Worm (Caenorhabditis elegans) whole organism, young adult: ENCODE measurements around the gene gsp-1.
A peak's percentile ranks its signal among the peaks of the same experiment; 100 is the strongest.

Experiments
- B0019.2 ChIP-seq: fragments of 200-800 bp; sonication (Bioruptor generic); conservative IDR thresholded peaks from 2 replicates; pipeline ENCODE4 v1.3.6; 2022; ENCODE audit warnings: missing genetic modification reagents, missing genetic modification characterization, missing compliant biosample characterization
- B0261.1 ChIP-seq: sonication (generic microtip); optimal IDR thresholded peaks from 2 replicates; lab custom pipeline; 2016; ENCODE audit warnings: mild to moderate bottlenecking, missing genetic modification characterization, moderate library complexity, missing compliant biosample characterization
- F57C9.4 ChIP-seq: sonication (generic microtip); optimal IDR thresholded peaks from 2 replicates; lab custom pipeline; 2017; ENCODE audit warnings: mild to moderate bottlenecking, missing genetic modification characterization, missing compliant biosample characterization
- K11D2.4 ChIP-seq: fragments of 200-800 bp; sonication (Bioruptor generic); IDR thresholded peaks from 2 replicates; pipeline ENCODE4 v1.3.6; 2022; ENCODE audit warnings: missing genetic modification reagents, missing genetic modification characterization, missing compliant biosample characterization
- K12H6.12 ChIP-seq: fragments of 200-800 bp; sonication (Bioruptor generic); optimal IDR thresholded peaks from 2 replicates; lab custom pipeline; 2018; ENCODE audit warnings: mild to moderate bottlenecking, missing genetic modification characterization, missing compliant biosample characterization
- T07F8.4 ChIP-seq: sonication (generic microtip); optimal IDR thresholded peaks from 2 replicates; lab custom pipeline; 2016; ENCODE audit warnings: mild to moderate bottlenecking, missing genetic modification characterization, moderate library complexity, missing compliant biosample characterization
- T26A5.8 ChIP-seq: sonication (generic microtip); optimal IDR thresholded peaks from 2 replicates; lab custom pipeline; 2016; ENCODE audit warnings: missing genetic modification characterization, missing compliant biosample characterization
- Y53F4B.3 ChIP-seq: fragments of 200-800 bp; sonication (Bioruptor generic); IDR thresholded peaks from 2 replicates; pipeline ENCODE4 v1.3.6; 2022; ENCODE audit warnings: missing genetic modification reagents, missing genetic modification characterization, missing compliant biosample characterization
- Y53G8AR.9 ChIP-seq: fragments of 200-800 bp; sonication (Bioruptor generic); conservative IDR thresholded peaks from 2 replicates; pipeline ENCODE4 v1.3.6; 2022; ENCODE audit warnings: missing genetic modification reagents, missing genetic modification characterization, missing compliant biosample characterization
- Y56A3A.18 ChIP-seq: fragments of 200-800 bp; sonication (Bioruptor generic); IDR thresholded peaks from 2 replicates; pipeline ENCODE4 v1.3.6; 2022; ENCODE audit warnings: missing genetic modification reagents, missing genetic modification characterization, missing compliant biosample characterization
- ama-1 ChIP-seq, 3 experiments: fragments of 150-350 bp in 1 of 3; sonication (generic microtip) in 2 of 3; optimal IDR thresholded peaks; 2 replicates each; lab custom pipeline; 2014 to 2018; ENCODE audit warnings: missing biosample characterization in 2 of 3, missing genetic modification characterization in 2 of 3, missing genetic modification reagents in 2 of 3
- atf-7 ChIP-seq: sonication (generic microtip); optimal IDR thresholded peaks from 2 replicates; lab custom pipeline; 2017; ENCODE audit warnings: mild to moderate bottlenecking, missing genetic modification characterization, missing compliant biosample characterization
- attf-6 ChIP-seq: fragments of 200-800 bp; sonication (Bioruptor generic); IDR thresholded peaks from 2 replicates; pipeline ENCODE4 v1.3.6; 2022; ENCODE audit warnings: missing genetic modification reagents, missing genetic modification characterization, missing compliant biosample characterization
- bed-1 ChIP-seq: fragments of 200-800 bp; sonication (Bioruptor generic); IDR thresholded peaks from 2 replicates; pipeline ENCODE4 v1.3.6; 2022; ENCODE audit warnings: missing genetic modification reagents, missing genetic modification characterization, missing compliant biosample characterization
- cebp-1 ChIP-seq, 2 experiments: fragments of 200-800 bp in 1 of 2; sonication (Bioruptor generic) in 1 of 2; sonication (generic microtip) in 1 of 2; IDR thresholded peaks in 1 of 2; optimal IDR thresholded peaks in 1 of 2; 2 replicates each; pipeline versions ENCODE4 v1.3.6 to Lab custom; 2017 to 2022; ENCODE audit warnings: missing compliant biosample characterization in 2 of 2, missing genetic modification characterization in 2 of 2, mild to moderate bottlenecking in 1 of 2, missing genetic modification reagents in 1 of 2, moderate library complexity in 1 of 2
- cebp-2 ChIP-seq: fragments of 200-800 bp; sonication (Bioruptor generic); IDR thresholded peaks from 2 replicates; pipeline ENCODE4 v1.3.6; 2022; ENCODE audit warnings: missing genetic modification characterization, missing compliant biosample characterization
- ceh-79 ChIP-seq: sonication (generic microtip); optimal IDR thresholded peaks from 2 replicates; lab custom pipeline; 2017; ENCODE audit warnings: mild to moderate bottlenecking, missing genetic modification characterization, missing compliant biosample characterization
- efl-1 ChIP-seq: fragments of 150-350 bp; optimal IDR thresholded peaks from 2 replicates; lab custom pipeline; 2014; ENCODE audit warnings: missing biosample characterization, missing genetic modification reagents, missing genetic modification characterization
- egl-44 ChIP-seq: fragments of 200-800 bp; sonication (Bioruptor generic); IDR thresholded peaks from 2 replicates; pipeline ENCODE4 v1.3.6; 2022; ENCODE audit warnings: missing genetic modification reagents, missing genetic modification characterization, missing compliant biosample characterization
- egrh-3 ChIP-seq: fragments of 200-800 bp; sonication (Bioruptor generic); IDR thresholded peaks from 2 replicates; pipeline ENCODE4 v1.3.6; 2022; ENCODE audit warnings: missing genetic modification reagents, missing genetic modification characterization, missing compliant biosample characterization
- ets-4 ChIP-seq: fragments of 200-800 bp; sonication (Bioruptor generic); optimal IDR thresholded peaks from 2 replicates; lab custom pipeline; 2018; ENCODE audit warnings: mild to moderate bottlenecking, missing genetic modification characterization, missing compliant biosample characterization
- hlh-26 ChIP-seq: fragments of 200-800 bp; sonication (Bioruptor generic); conservative IDR thresholded peaks from 2 replicates; pipeline ENCODE4 v1.3.6; 2022; ENCODE audit warnings: missing genetic modification reagents, missing genetic modification characterization, missing compliant biosample characterization
- hmg-1.2 ChIP-seq: fragments of 200-800 bp; sonication (Bioruptor generic); IDR thresholded peaks from 2 replicates; pipeline ENCODE4 v1.3.6; 2022; ENCODE audit warnings: missing genetic modification reagents, missing genetic modification characterization, missing compliant biosample characterization
- hsf-1 ChIP-seq: fragments of 200-800 bp; sonication (Bioruptor generic); IDR thresholded peaks from 2 replicates; pipeline ENCODE4 v1.3.6; 2022; ENCODE audit warnings: missing genetic modification reagents, missing genetic modification characterization, missing compliant biosample characterization
- lag-1 ChIP-seq: fragments of 200-800 bp; sonication (Bioruptor generic); IDR thresholded peaks from 2 replicates; pipeline ENCODE4 v1.3.6; 2022; ENCODE audit warnings: missing genetic modification reagents, missing genetic modification characterization, missing compliant biosample characterization
- lin-26 ChIP-seq: fragments of 200-800 bp; sonication (Bioruptor generic); IDR thresholded peaks from 2 replicates; pipeline ENCODE4 v1.3.6; 2022; ENCODE audit warnings: missing genetic modification reagents, missing genetic modification characterization, missing compliant biosample characterization
- lin-40 ChIP-seq: sonication (generic microtip); optimal IDR thresholded peaks from 2 replicates; lab custom pipeline; 2016; ENCODE audit warnings: missing genetic modification characterization, mild to moderate bottlenecking, missing compliant biosample characterization, missing genotype, missing genetic modification reagents
- madf-6 ChIP-seq: fragments of 200-800 bp; sonication (Bioruptor generic); IDR thresholded peaks from 2 replicates; pipeline ENCODE4 v1.3.6; 2022; ENCODE audit warnings: missing genetic modification reagents, missing genetic modification characterization, missing compliant biosample characterization
- mel-28 ChIP-seq: sonication (generic microtip); optimal IDR thresholded peaks from 2 replicates; lab custom pipeline; 2016; ENCODE audit warnings: borderline replicate concordance, mild to moderate bottlenecking, missing genetic modification characterization, missing compliant biosample characterization
- nfyb-1 ChIP-seq: fragments of 200-800 bp; sonication (Bioruptor generic); IDR thresholded peaks from 2 replicates; pipeline ENCODE4 v1.3.6; 2022; ENCODE audit warnings: missing genetic modification reagents, missing genetic modification characterization, missing compliant biosample characterization
- nhr-120 ChIP-seq: fragments of 200-800 bp; sonication (Bioruptor generic); IDR thresholded peaks from 2 replicates; pipeline ENCODE4 v1.3.6; 2022; ENCODE audit warnings: missing genetic modification characterization, missing compliant biosample characterization
- nhr-80 ChIP-seq: sonication (generic microtip); optimal IDR thresholded peaks from 2 replicates; lab custom pipeline; 2016; ENCODE audit warnings: missing genetic modification characterization, missing compliant biosample characterization
- pha-4 ChIP-seq: fragments of 150-350 bp; sonication (generic microtip); optimal IDR thresholded peaks from 2 replicates; lab custom pipeline; 2014; ENCODE audit warnings: missing biosample characterization, missing genetic modification reagents, missing genetic modification characterization
- repo-1 ChIP-seq: sonication (generic microtip); optimal IDR thresholded peaks from 2 replicates; lab custom pipeline; 2017; ENCODE audit warnings: mild to moderate bottlenecking, missing genetic modification characterization, missing compliant biosample characterization
- rpc-1 ChIP-seq, 2 experiments: fragments of 150-350 bp in 1 of 2; sonication (generic microtip) in 1 of 2; optimal IDR thresholded peaks; 2 replicates each; lab custom pipeline; 2014 to 2018; ENCODE audit warnings: missing biosample characterization in 1 of 2, missing genetic modification characterization in 1 of 2, missing genetic modification reagents in 1 of 2, missing genotype in 1 of 2
- snpc-1.3 ChIP-seq: sonication (generic microtip); optimal IDR thresholded peaks from 2 replicates; lab custom pipeline; 2017; ENCODE audit warnings: missing genetic modification characterization, mild to moderate bottlenecking, missing compliant biosample characterization, antibody characterized with exemption, moderate library complexity, missing genotype, missing genetic modification reagents; ENCODE audit not compliant: insufficient read depth
- snpc-4 ChIP-seq, 5 experiments: fragments of 150-350 bp in 1 of 5; sonication (generic microtip) in 4 of 5; optimal IDR thresholded peaks; 2 replicates each; lab custom pipeline; 2014 to 2018; ENCODE audit warnings: missing genetic modification characterization in 5 of 5, missing biosample characterization in 3 of 5, antibody characterized with exemption in 2 of 5, mild to moderate bottlenecking in 2 of 5, missing compliant biosample characterization in 2 of 5, missing genotype in 2 of 5, moderate library complexity in 2 of 5, missing genetic modification reagents in 1 of 5
- tbx-9 ChIP-seq: sonication (generic microtip); optimal IDR thresholded peaks from 2 replicates; lab custom pipeline; 2016; ENCODE audit warnings: borderline replicate concordance, missing genetic modification characterization, inconsistent platforms, missing compliant biosample characterization
- zfh-2 ChIP-seq: fragments of 200-800 bp; sonication (Bioruptor generic); conservative IDR thresholded peaks from 2 replicates; pipeline ENCODE4 v1.3.6; 2022; ENCODE audit warnings: missing genetic modification reagents, missing genetic modification characterization, missing compliant biosample characterization

gsp-1 gene

ce11 chrV:10712608-10712900, 30.3 kb downstream of the gsp-1 start (continued):
- no peak for TF ChIP-seq ama-1 (optimal IDR thresholded peaks at IDR 0.05; lab: Kevin White, UChicago)
- TF ChIP-seq ama-1 (GFP tag; optimal IDR thresholded peaks at IDR 0.05; lab: Kevin White, UChicago), result peak in 1 of 2 experiments; percentile 5
- TF ChIP-seq T26A5.8 (tag; lab: Kevin White, UChicago), result no peak
- no peak for TF ChIP-seq B0261.1
- TF ChIP-seq rpc-1 (optimal IDR thresholded peaks at IDR 0.05; lab: Kevin White, UChicago), result no peak
- no peak for TF ChIP-seq rpc-1 (tag; optimal IDR thresholded peaks at IDR 0.05; lab: Kevin White, UChicago)
- TF ChIP-seq Y53G8AR.9 (GFP tag; lab: Robert Waterston, UW), result no peak; the same call in 1 of the 2 replicates
- 0 out of 2 replicates have a peak, but pooled peaks have one; percentile 3 for TF ChIP-seq K11D2.4 (GFP tag; lab: Robert Waterston, UW)
- no peak for TF ChIP-seq egl-44
- TF ChIP-seq bed-1, result no peak

ce11 chrV:10713704-10714239, 31.6 kb downstream of the gsp-1 start:
- TF ChIP-seq hmg-1.2 (GFP tag; lab: Robert Waterston, UW) (no peak), nhr-80 (tag; lab: Kevin White, UChicago) (peak; percentile 71), atf-7 (tag; lab: Kevin White, UChicago) (peak; percentile 11), ets-4 (GFP tag; lab: Kevin White, UChicago) (peak; percentile 13), cebp-1 (GFP tag; IDR thresholded peaks at IDR 0.05; lab: Robert Waterston, UW) (no peak), cebp-1 (tag; optimal IDR thresholded peaks at IDR 0.05; lab: Kevin White, UChicago) (peak; percentile 14), repo-1 (tag; lab: Kevin White, UChicago) (no peak), K12H6.12 (tag; lab: Kevin White, UChicago) (no peak), zfh-2 (GFP tag; lab: Robert Waterston, UW) (no peak), Y56A3A.18 (no peak), ceh-79 (tag; lab: Kevin White, UChicago) (no peak)

ce11 chrV:10714630-10715029, 32.4 kb downstream of the gsp-1 start:
- TF ChIP-seq atf-7 (tag; lab: Kevin White, UChicago) (no peak), lag-1 (GFP tag; lab: Robert Waterston, UW) (0 out of 2 replicates have a peak, but pooled peaks have one; percentile 67), Y56A3A.18 (peak; percentile 9; the same call in 1 of the 2 replicates), nfyb-1 (GFP tag; lab: Robert Waterston, UW) (peak; percentile 48; the same call in 1 of the 2 replicates), nhr-120 (GFP tag; lab: Robert Waterston, UW) (0 out of 2 replicates have a peak, but pooled peaks have one; percentile 39), tbx-9 (tag; lab: Kevin White, UChicago) (no peak), nhr-80 (tag; lab: Kevin White, UChicago) (peak; percentile 24), cebp-2 (GFP tag; lab: Robert Waterston, UW) (0 out of 2 replicates have a peak, but pooled peaks have one; percentile 15), snpc-4 (GFP tag; optimal IDR thresholded peaks at IDR 0.05; lab: Kevin White, UChicago) (no peak), snpc-4 (tag; optimal IDR thresholded peaks at IDR 0.05; lab: Kevin White, UChicago) (no peak)

- TF ChIP-seq efl-1 (no peak), snpc-1.3 (no peak), hsf-1 (GFP tag; lab: Robert Waterston, UW) (0 out of 2 replicates have a peak, but pooled peaks have one; percentile 38), F57C9.4 (tag; lab: Kevin White, UChicago) (no peak), hmg-1.2 (GFP tag; lab: Robert Waterston, UW) (peak; percentile 62), Y53F4B.3 (GFP tag; lab: Robert Waterston, UW) (no peak), T07F8.4 (no peak), B0019.2 (no peak), lin-26 (peak; percentile 80; the same call in 1 of the 2 replicates), attf-6 (GFP tag; lab: Robert Waterston, UW) (no peak), mel-28 (tag; lab: Kevin White, UChicago) (no peak), egrh-3 (GFP tag; lab: Robert Waterston, UW) (peak; percentile 94), pha-4 (no peak), madf-6 (GFP tag; lab: Robert Waterston, UW) (0 out of 2 replicates have a peak, but pooled peaks have one; percentile 23), hlh-26 (no peak), lin-40 (tag; lab: Kevin White, UChicago) (peak; percentile 78)
Measured at ce11 chrV:10715158-10716152, 33.2 kb downstream of the gsp-1 start.
